Fruit fly (Drosophila melanogaster) whole organism, prepupa: ENCODE data around the gene CG31661.

Experiments used
- CG11762 ChIP-seq: fragments of 200-800 bp; sonication (Bioruptor generic); optimal IDR thresholded peaks from 3 replicates; lab custom pipeline; 2016; ENCODE audit warnings: missing biosample characterization, missing genetic modification characterization; ENCODE audit not compliant: insufficient read depth
- CG15336 ChIP-seq: fragments of 200-800 bp; sonication (Bioruptor generic); IDR thresholded peaks from 2 replicates; pipeline ENCODE4 v1.3.6; 2022; ENCODE audit warnings: missing biosample characterization, missing genetic modification characterization
- CG3032 ChIP-seq: fragments of 200-800 bp; optimal IDR thresholded peaks from 2 replicates; lab custom pipeline; 2019; ENCODE audit warnings: missing biosample characterization, mild to moderate bottlenecking, missing genetic modification characterization, moderate library complexity
- CG32006 ChIP-seq: fragments of 200-800 bp; sonication (Bioruptor generic); optimal IDR thresholded peaks from 3 replicates; lab custom pipeline; 2017; ENCODE audit warnings: missing biosample characterization, mild to moderate bottlenecking, missing genetic modification characterization
- CG34406 ChIP-seq: fragments of 200-800 bp; sonication (Bioruptor generic); optimal IDR thresholded peaks from 3 replicates; lab custom pipeline; 2016; ENCODE audit warnings: missing biosample characterization, missing genetic modification characterization
- CG3919 ChIP-seq: fragments of 200-800 bp; sonication (Bioruptor generic); optimal IDR thresholded peaks from 3 replicates; lab custom pipeline; 2016; ENCODE audit warnings: missing biosample characterization, missing genetic modification characterization
- CG6276 ChIP-seq: fragments of 200-800 bp; sonication (Bioruptor generic); optimal IDR thresholded peaks from 2 replicates; lab custom pipeline; 2017; ENCODE audit warnings: missing biosample characterization, mild to moderate bottlenecking, missing genetic modification characterization
- CG6792 ChIP-seq: fragments of 200-800 bp; sonication (Bioruptor generic); optimal IDR thresholded peaks from 3 replicates; lab custom pipeline; 2016; ENCODE audit warnings: missing biosample characterization, missing genetic modification characterization
- CG6808 ChIP-seq: fragments of 200-800 bp; sonication (Bioruptor generic); optimal IDR thresholded peaks from 3 replicates; lab custom pipeline; 2017; ENCODE audit warnings: missing biosample characterization, missing genetic modification characterization, mild to moderate bottlenecking, moderate library complexity, missing genetic modification reagents
- CG6854 ChIP-seq: fragments of 200-800 bp; sonication (Bioruptor generic); optimal IDR thresholded peaks from 2 replicates; lab custom pipeline; 2017; ENCODE audit warnings: missing biosample characterization, mild to moderate bottlenecking, missing genetic modification characterization
- CG8119 ChIP-seq: fragments of 200-800 bp; sonication (Bioruptor generic); IDR thresholded peaks from 3 replicates; pipeline ENCODE4 v1.3.6; 2022; ENCODE audit warnings: missing biosample characterization, missing genetic modification characterization
- CG8319 ChIP-seq: fragments of 200-800 bp; sonication (Bioruptor generic); optimal IDR thresholded peaks from 3 replicates; lab custom pipeline; 2016; ENCODE audit warnings: missing biosample characterization, missing genetic modification characterization
- CG8632 ChIP-seq: fragments of 200-800 bp; sonication (Bioruptor generic); optimal IDR thresholded peaks from 3 replicates; lab custom pipeline; 2016; ENCODE audit warnings: missing biosample characterization, missing genetic modification characterization
- CG9139 ChIP-seq: fragments of 200-800 bp; sonication (Bioruptor generic); optimal IDR thresholded peaks from 3 replicates; lab custom pipeline; 2017; ENCODE audit warnings: missing biosample characterization, mild to moderate bottlenecking, missing genetic modification characterization
- Eip78C ChIP-seq: fragments of 200-800 bp; sonication (Bioruptor generic); peaks from one replicate; lab custom pipeline; 2016; ENCODE audit warnings: missing biosample characterization, missing genetic modification characterization
- Ets21C ChIP-seq: fragments of 200-800 bp; sonication (Bioruptor generic); optimal IDR thresholded peaks from 3 replicates; lab custom pipeline; 2016; ENCODE audit warnings: missing biosample characterization, missing genetic modification characterization
- Ets96B ChIP-seq: fragments of 200-800 bp; optimal IDR thresholded peaks from 2 replicates; lab custom pipeline; 2019; ENCODE audit warnings: missing biosample characterization, mild to moderate bottlenecking, missing genetic modification characterization, moderate library complexity
- Hr39 ChIP-seq: fragments of 200-800 bp; sonication (Bioruptor generic); optimal IDR thresholded peaks from 2 replicates; lab custom pipeline; 2016; ENCODE audit warnings: missing biosample characterization, missing genetic modification characterization
- Sox102F ChIP-seq: fragments of 200-800 bp; sonication (Bioruptor generic); optimal IDR thresholded peaks from 2 replicates; lab custom pipeline; 2016; ENCODE audit warnings: missing biosample characterization, mild to moderate bottlenecking, missing genetic modification characterization
- Sox14 ChIP-seq: fragments of 200-800 bp; sonication (Bioruptor generic); optimal IDR thresholded peaks from 3 replicates; lab custom pipeline; 2016; ENCODE audit warnings: missing biosample characterization, missing genetic modification characterization
- Sox15 ChIP-seq: fragments of 200-800 bp; sonication (Bioruptor generic); optimal IDR thresholded peaks from 3 replicates; lab custom pipeline; 2016; ENCODE audit warnings: missing biosample characterization, missing genetic modification characterization
- achi ChIP-seq: fragments of 200-800 bp; sonication (Bioruptor generic); optimal IDR thresholded peaks from 3 replicates; lab custom pipeline; 2016; ENCODE audit warnings: missing biosample characterization, missing genetic modification characterization
- cyc ChIP-seq: fragments of 200-800 bp; sonication (Bioruptor generic); optimal IDR thresholded peaks from 3 replicates; lab custom pipeline; 2016; ENCODE audit warnings: missing biosample characterization, missing genetic modification characterization
- dac ChIP-seq: fragments of 200-800 bp; sonication (Bioruptor generic); optimal IDR thresholded peaks from 2 replicates; lab custom pipeline; 2017; ENCODE audit warnings: missing biosample characterization, mild to moderate bottlenecking, missing genetic modification characterization
- eg ChIP-seq: fragments of 200-800 bp; sonication (Bioruptor generic); IDR thresholded peaks from 3 replicates; pipeline ENCODE4 v1.3.6; 2022; ENCODE audit warnings: missing biosample characterization, missing genetic modification characterization
- esn ChIP-seq: fragments of 200-800 bp; sonication (Bioruptor generic); optimal IDR thresholded peaks from 2 replicates; lab custom pipeline; 2016; ENCODE audit warnings: missing biosample characterization, mild to moderate bottlenecking, missing genetic modification characterization, moderate library complexity
- fd59A ChIP-seq: fragments of 200-800 bp; sonication (Bioruptor generic); optimal IDR thresholded peaks from 2 replicates; lab custom pipeline; 2017; ENCODE audit warnings: missing biosample characterization, mild to moderate bottlenecking, missing genetic modification characterization, missing genetic modification reagents
- fd85E ChIP-seq: fragments of 200-800 bp; sonication (Bioruptor generic); optimal IDR thresholded peaks from 3 replicates; lab custom pipeline; 2016; ENCODE audit warnings: missing biosample characterization, missing genetic modification characterization
- fkh ChIP-seq: fragments of 200-800 bp; sonication (Bioruptor generic); optimal IDR thresholded peaks from 3 replicates; lab custom pipeline; 2017; ENCODE audit warnings: missing biosample characterization, mild to moderate bottlenecking, missing genetic modification characterization, moderate library complexity
- lz ChIP-seq: fragments of 200-800 bp; sonication (Bioruptor generic); optimal IDR thresholded peaks from 3 replicates; lab custom pipeline; 2016; ENCODE audit warnings: missing biosample characterization, missing genetic modification characterization
- salr ChIP-seq, 2 experiments: fragments of 200-800 bp; sonication (Bioruptor generic); optimal IDR thresholded peaks; 3 replicates each; lab custom pipeline; 2016 to 2018; ENCODE audit warnings: missing biosample characterization in 2 of 2, missing genetic modification characterization in 2 of 2, mild to moderate bottlenecking in 1 of 2
- svp ChIP-seq: fragments of 200-800 bp; sonication (Bioruptor generic); peaks from one replicate; lab custom pipeline; 2016; ENCODE audit warnings: missing biosample characterization, missing genetic modification characterization
- vri ChIP-seq: fragments of 200-800 bp; sonication (Bioruptor generic); optimal IDR thresholded peaks from 3 replicates; lab custom pipeline; 2016; ENCODE audit warnings: missing biosample characterization, mild to moderate bottlenecking, missing genetic modification characterization

CG31661 gene

DNA sequence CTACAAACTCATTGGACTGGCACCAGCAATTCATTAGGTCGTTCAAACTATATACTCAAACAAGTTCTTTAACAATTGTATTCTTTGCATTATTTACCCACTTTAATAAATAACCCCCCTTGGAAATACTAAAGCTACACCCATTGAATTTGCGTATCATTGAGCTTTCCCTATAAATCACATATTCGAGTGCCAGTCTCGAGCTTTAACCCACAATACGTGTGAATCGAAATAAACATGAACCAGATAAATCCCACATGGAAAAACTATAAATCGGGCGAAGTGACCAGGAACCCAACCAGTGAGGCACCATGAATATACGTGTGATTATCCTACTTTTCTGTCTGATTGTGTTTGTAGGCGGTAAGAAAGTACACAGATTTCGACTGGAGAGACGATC, at the start of gene CG31661:
CG31661 (plus strand) TSS at position 301 of the 400 bp plus-strand sequence.
- TF ChIP-seq esn (GFP tag; lab: Kevin White, UChicago) (no peak), eg (GFP tag; lab: Robert Waterston, UW) (no peak), dac (GFP tag; lab: Kevin White, UChicago) (no peak), CG8319 (GFP tag; lab: Kevin White, UChicago) (no peak), lz (GFP tag; lab: Kevin White, UChicago) (no peak), CG6792 (no peak), CG8119 (GFP tag; lab: Robert Waterston, UW) (no peak), CG11762 (GFP tag; lab: Kevin White, UChicago) (no peak), CG6808 (GFP tag; lab: Kevin White, UChicago) (no peak), CG32006 (GFP tag; lab: Kevin White, UChicago) (no peak), Ets96B (tag; lab: Kevin White, UChicago) (no peak), cyc (no peak)
- TF ChIP-seq, all 60 proteins: peak for 0

DNA sequence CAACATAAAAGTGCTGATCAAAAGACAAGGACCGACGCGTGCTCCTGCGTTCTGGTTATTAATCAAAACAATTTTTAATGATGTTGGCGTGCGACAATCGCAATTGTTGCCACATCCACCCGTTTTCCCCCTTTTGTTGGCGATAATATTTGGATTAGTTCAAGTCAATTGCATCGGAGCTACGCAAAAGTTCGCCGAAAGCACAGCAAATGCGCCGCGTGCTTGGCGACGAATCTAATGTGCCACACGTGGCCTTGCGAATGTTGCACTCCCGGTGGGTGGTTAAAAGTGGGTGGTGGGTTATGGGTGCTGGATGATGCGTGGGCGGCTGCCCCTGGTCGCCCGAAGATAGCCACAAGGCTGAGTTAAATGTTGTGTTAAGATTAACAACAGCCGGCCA, 49.4 kb upstream of the CG31661 start:
- TF ChIP-seq Hr39 (GFP tag; lab: Kevin White, UChicago) (no peak), achi (GFP tag; lab: Kevin White, UChicago) (no peak), CG8119 (GFP tag; lab: Robert Waterston, UW) (no peak), CG6854 (no peak), fd85E (no peak), vri (GFP tag; lab: Kevin White, UChicago) (no peak), CG9139 (GFP tag; lab: Kevin White, UChicago) (no peak), CG32006 (GFP tag; lab: Kevin White, UChicago) (no peak), CG6792 (no peak), CG34406 (no peak), Ets21C (no peak), Sox15 (GFP tag; lab: Kevin White, UChicago) (no peak), CG3919 (GFP tag; lab: Kevin White, UChicago) (no peak), dac (GFP tag; lab: Kevin White, UChicago) (no peak)

DNA sequence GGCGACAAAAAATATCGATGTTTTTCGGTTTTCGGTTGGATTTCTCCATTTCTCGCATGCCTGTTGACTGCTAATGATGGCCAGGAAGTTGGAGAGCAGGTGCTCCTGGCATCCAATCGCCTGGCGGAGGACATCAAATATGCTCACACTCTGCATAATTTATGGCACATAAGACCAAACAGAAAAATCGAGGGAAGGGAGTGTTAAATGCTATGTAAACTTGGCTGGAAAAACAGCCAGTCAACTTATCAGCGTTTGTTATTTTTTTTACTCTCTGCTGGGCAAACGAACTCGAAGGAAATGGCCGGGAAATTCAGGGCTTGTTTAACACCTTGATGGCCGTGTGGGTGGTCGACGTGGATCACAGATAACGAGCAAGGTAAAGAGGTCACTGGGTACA, 48.9 kb upstream of the CG31661 start:
- peak; percentile 70 for TF ChIP-seq fkh (GFP tag; lab: Kevin White, UChicago)
- TF ChIP-seq CG6854: no peak
- TF ChIP-seq CG9139 (GFP tag; lab: Kevin White, UChicago): no peak
- TF ChIP-seq CG6808 (GFP tag; lab: Kevin White, UChicago): no peak
- TF ChIP-seq, all 60 proteins: peak for 1

DNA sequence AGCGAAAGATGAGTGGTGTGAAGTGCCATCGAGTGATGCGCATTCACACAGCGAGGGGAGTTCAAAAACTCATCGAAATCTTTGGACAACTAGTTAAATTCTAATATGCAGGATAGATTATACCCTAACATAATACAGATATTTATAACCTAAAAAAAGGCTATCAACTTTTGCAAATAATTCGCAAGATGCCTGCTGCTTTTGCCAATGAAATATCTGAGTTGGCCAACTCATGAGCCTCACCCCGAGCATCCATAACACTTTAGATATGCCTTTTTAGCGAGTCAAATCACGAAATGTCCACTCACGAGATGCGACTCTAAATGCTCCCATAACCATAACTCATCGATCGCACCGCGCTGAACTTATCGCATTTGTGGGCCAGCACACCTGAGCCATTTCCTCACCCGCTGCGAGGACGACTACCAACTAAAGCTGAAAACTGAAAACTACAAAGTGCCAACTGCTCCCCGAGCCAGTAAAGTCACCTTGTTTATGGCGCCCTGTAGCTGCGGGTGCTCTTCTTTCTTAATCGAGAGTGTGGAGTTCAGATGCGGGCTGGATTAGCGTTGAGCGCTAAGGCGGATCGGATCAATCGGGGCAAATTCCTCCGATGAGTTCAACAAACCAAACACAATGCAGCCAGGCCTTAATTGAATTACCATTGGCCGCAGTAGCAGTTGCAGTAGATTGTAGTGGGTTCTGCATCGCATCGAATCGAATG, 47.2 kb upstream of the CG31661 start:
- TF ChIP-seq CG32006 (GFP tag; lab: Kevin White, UChicago): peak; percentile 45
- peak in 1 of 2 experiments; percentile 24 for TF ChIP-seq salr (GFP tag; optimal IDR thresholded peaks at IDR 0.05; lab: Kevin White, UChicago)
- no peak for TF ChIP-seq CG8632 (GFP tag; lab: Kevin White, UChicago)
- no peak for TF ChIP-seq Sox102F
- TF ChIP-seq CG3032 (tag; lab: Kevin White, UChicago): no peak
- no peak for TF ChIP-seq CG6276 (GFP tag; lab: Kevin White, UChicago)
- no peak for TF ChIP-seq fd59A (GFP tag; lab: Kevin White, UChicago)
- TF ChIP-seq CG15336 (GFP tag; lab: Robert Waterston, UW): no peak
- no peak for TF ChIP-seq eg (GFP tag; lab: Robert Waterston, UW)
- TF ChIP-seq CG3919 (GFP tag; lab: Kevin White, UChicago): no peak
- TF ChIP-seq Eip78C: peak; percentile 29
- TF ChIP-seq Sox14: peak; percentile 12
- no peak for TF ChIP-seq CG9139 (GFP tag; lab: Kevin White, UChicago)
- TF ChIP-seq Ets96B (tag; lab: Kevin White, UChicago): no peak
- peak; percentile 49 for TF ChIP-seq svp (GFP tag; lab: Kevin White, UChicago)
